Worm (Caenorhabditis elegans): ENCODE measurements around the gene nas-31.
A peak's percentile ranks its signal among the peaks of the same experiment; 100 is the strongest.

nas-31 gene

ce11 chrV:10894601-10895000 is 27.0 kb downstream of the nas-31 start, which contains the start of the genes F32D8.14 and F32D8.5 (continued):
- TF ChIP-seq nhr-85 (tag) (peak; percentile 93), lin-39 (tag; optimal IDR thresholded peaks at IDR 0.05) (no peak), ceh-88 (GFP tag; IDR thresholded peaks at IDR 0.05) (no peak; the same call in 1 of the 2 replicates), nhr-11 (tag; optimal IDR thresholded peaks at IDR 0.05) (no peak), egl-13 (tag; optimal IDR thresholded peaks at IDR 0.05) (peak; percentile 85), ceh-63 (GFP tag; optimal IDR thresholded peaks at IDR 0.05) (no peak), hpl-2 (GFP tag; optimal IDR thresholded peaks at IDR 0.05) (no peak), nhr-20 (tag; optimal IDR thresholded peaks at IDR 0.05) (peak; percentile 91), ceh-90 (tag; optimal IDR thresholded peaks at IDR 0.05) (peak; percentile 88), alr-1 (tag; optimal IDR thresholded peaks at IDR 0.05; ENCODE audit: borderline replicate concordance) (no peak), irx-1 (tag; optimal IDR thresholded peaks at IDR 0.05) (peak; percentile 90), mep-1 (tag; optimal IDR thresholded peaks at IDR 0.05) (peak; percentile 89), nhr-237 (tag; optimal IDR thresholded peaks at IDR 0.05) (peak; percentile 27), nhr-90 (tag; optimal IDR thresholded peaks at IDR 0.05; ENCODE audit: poor library complexity) (peak; percentile 88), sptf-1 (tag; optimal IDR thresholded peaks at IDR 0.05) (no peak), dpl-1 (GFP tag; optimal IDR thresholded peaks at IDR 0.05) (peak; percentile 64 to 83 (median 77)), dsc-1 (tag; optimal IDR thresholded peaks at IDR 0.05) (peak; percentile 90), nhr-84 (tag; optimal IDR thresholded peaks at IDR 0.05) (no peak), ces-1 (GFP tag; optimal IDR thresholded peaks at IDR 0.05) (no peak), lin-35 (GFP tag; optimal IDR thresholded peaks at IDR 0.05) (peak; percentile 85 to 88), pqm-1 (tag; optimal IDR thresholded peaks at IDR 0.05) (no peak), lin-15B (tag; optimal IDR thresholded peaks at IDR 0.05) (peak; percentile 84), fkh-8 (tag; optimal IDR thresholded peaks at IDR 0.05) (peak; percentile 84), elt-2 (tag; optimal IDR thresholded peaks at IDR 0.05) (peak; percentile 53), skn-1 (tag; optimal IDR thresholded peaks at IDR 0.05) (peak; percentile 79), hlh-4 (tag; optimal IDR thresholded peaks at IDR 0.05) (peak; percentile 9), swsn-7 (tag; optimal IDR thresholded peaks at IDR 0.05) (peak; percentile 91), unc-62 (GFP tag; optimal IDR thresholded peaks at IDR 0.05) (no peak), snpc-4 (tag; optimal IDR thresholded peaks at IDR 0.05) (peak; percentile 51), unc-98 (GFP tag; IDR thresholded peaks at IDR 0.05) (peak; percentile 33; the same call in 1 of the 2 replicates), vab-15 (tag; optimal IDR thresholded peaks at IDR 0.05) (peak; percentile 61), nhr-19 (GFP tag; conservative IDR thresholded peaks at IDR 0.05) (peak; percentile 86), ztf-11 (tag; optimal IDR thresholded peaks at IDR 0.05) (peak in 1 of 2 experiments; percentile 86), lir-3 (tag; optimal IDR thresholded peaks at IDR 0.05; ENCODE audit: poor library complexity) (peak; percentile 96), Y116A8C.19 (tag; optimal IDR thresholded peaks at IDR 0.05; ENCODE audit: borderline replicate concordance) (peak; percentile 60), C34B4.2 (tag; optimal IDR thresholded peaks at IDR 0.05) (no peak), fkh-4 (tag; optimal IDR thresholded peaks at IDR 0.05; ENCODE audit: borderline replicate concordance) (peak; percentile 80), ceh-82 (tag; optimal IDR thresholded peaks at IDR 0.05) (peak; percentile 56 to 84 (median 76)), pax-3 (tag; optimal IDR thresholded peaks at IDR 0.05) (peak; percentile 79), zip-4 (GFP tag; optimal IDR thresholded peaks at IDR 0.05) (peak; percentile 9), pag-3 (tag; optimal IDR thresholded peaks at IDR 0.05; ENCODE audit: borderline replicate concordance, insufficient read depth) (no peak), ets-5 (GFP tag; IDR thresholded peaks at IDR 0.05) (no peak), nhr-47 (tag; optimal IDR thresholded peaks at IDR 0.05) (peak; percentile 89), fos-1 (tag; optimal IDR thresholded peaks at IDR 0.05) (peak; percentile 42), nhr-28 (tag; optimal IDR thresholded peaks at IDR 0.05) (no peak), unc-130 (tag; optimal IDR thresholded peaks at IDR 0.05) (peak; percentile 93), blmp-1 (tag; optimal IDR thresholded peaks at IDR 0.05) (peak; percentile 68), grh-1 (GFP tag; IDR thresholded peaks at IDR 0.05) (peak; percentile 16; the same call in 1 of the 2 replicates), unc-86 (tag; optimal IDR thresholded peaks at IDR 0.05) (peak; percentile 84), mef-2 (tag; optimal IDR thresholded peaks at IDR 0.05) (no peak), F16B12.6 (tag; optimal IDR thresholded peaks at IDR 0.05) (no peak), hlh-17 (GFP tag; optimal IDR thresholded peaks at IDR 0.05; ENCODE audit: borderline replicate concordance) (no peak)

Data from whole organism, L1 larva.